Worm (Caenorhabditis elegans) whole organism, midembryonic: ENCODE data around the gene F17C11.4.

Source experiments
- T22C8.4 ChIP-seq: fragments of 200-800 bp; sonication (Bioruptor generic); IDR thresholded peaks from 2 replicates; pipeline ENCODE4 v1.3.6; 2022; ENCODE audit warnings: missing genetic modification characterization, missing compliant biosample characterization
- cog-1 ChIP-seq: sonication (generic microtip); optimal IDR thresholded peaks from 2 replicates; lab custom pipeline; 2016; ENCODE audit warnings: missing genetic modification characterization, missing compliant biosample characterization
- flt-1 ChIP-seq: fragments of 200-800 bp; sonication (Bioruptor generic); IDR thresholded peaks from 2 replicates; pipeline ENCODE4 v1.3.6; 2022; ENCODE audit warnings: missing genetic modification characterization, missing compliant biosample characterization
- klf-2 ChIP-seq: fragments of 200-800 bp; sonication (Bioruptor generic); conservative IDR thresholded peaks from 2 replicates; pipeline ENCODE4 v1.3.6; 2022; ENCODE audit warnings: missing genetic modification reagents, missing genetic modification characterization, missing compliant biosample characterization
- med-1 ChIP-seq: sonication (generic microtip); optimal IDR thresholded peaks from 2 replicates; lab custom pipeline; 2017; ENCODE audit warnings: missing genetic modification characterization, mild to moderate bottlenecking, missing compliant biosample characterization, antibody characterized with exemption, missing genetic modification reagents; ENCODE audit not compliant: insufficient read depth
- ref-1 ChIP-seq: fragments of 200-800 bp; sonication (Bioruptor generic); conservative IDR thresholded peaks from 2 replicates; pipeline ENCODE4 v1.3.6; 2022; ENCODE audit warnings: missing genetic modification reagents, missing genetic modification characterization, missing compliant biosample characterization
- tab-1 ChIP-seq: fragments of 200-800 bp; sonication (Bioruptor generic); IDR thresholded peaks from 2 replicates; pipeline ENCODE4 v1.3.6; 2022; ENCODE audit warnings: missing genetic modification characterization, missing compliant biosample characterization
- ztf-23 ChIP-seq: fragments of 200-800 bp; sonication (Bioruptor generic); IDR thresholded peaks from 2 replicates; pipeline ENCODE4 v1.3.6; 2022; ENCODE audit warnings: missing genetic modification reagents, missing genetic modification characterization, missing compliant biosample characterization
- ztf-29 ChIP-seq: fragments of 200-800 bp; sonication (Bioruptor generic); IDR thresholded peaks from 2 replicates; pipeline ENCODE4 v1.3.6; 2022; ENCODE audit warnings: missing genetic modification reagents, missing genetic modification characterization, missing compliant biosample characterization

- TF ChIP-seq ztf-29 (GFP tag; lab: Robert Waterston, UW), result no peak
- no peak for TF ChIP-seq med-1 (GFP tag; lab: Kevin White, UChicago)
- no peak for TF ChIP-seq flt-1 (GFP tag; lab: Robert Waterston, UW)
- TF ChIP-seq ref-1, result no peak
- TF ChIP-seq klf-2 (GFP tag; lab: Robert Waterston, UW), result no peak
- no peak for TF ChIP-seq ztf-23 (GFP tag; lab: Robert Waterston, UW)
- TF ChIP-seq T22C8.4, result no peak
- TF ChIP-seq tab-1 (GFP tag; lab: Robert Waterston, UW), result no peak
- TF ChIP-seq cog-1 (tag; lab: Kevin White, UChicago), result no peak
Measured at ce11 chrV:10991789-10992188, 40.1 kb downstream of the F17C11.4 start, which contains the start of gene frpr-9.
